Fruit fly (Drosophila melanogaster) whole organism, wandering third instar larva: Measurements from ENCODE around the gene CG7945.

Experiments used
- Abd-B ChIP-seq: fragments of >200 bp; optimal IDR thresholded peaks from 2 replicates; lab custom pipeline; 2017; ENCODE audit warnings: missing biosample characterization, missing genetic modification characterization
- lola ChIP-seq: fragments of >200 bp; optimal IDR thresholded peaks from 2 replicates; lab custom pipeline; 2017; ENCODE audit warnings: missing biosample characterization, missing genetic modification characterization
- pan ChIP-seq: fragments of >200 bp; optimal IDR thresholded peaks from 2 replicates; lab custom pipeline; 2017
- psq ChIP-seq: fragments of 200-800 bp; sonication (Bioruptor generic); optimal IDR thresholded peaks from 3 replicates; lab custom pipeline; 2017; ENCODE audit warnings: missing biosample characterization, mild to moderate bottlenecking, missing genetic modification characterization, moderate library complexity

dm6 chr3L:15532368-15533030, 8.6 kb upstream of the CG7945 start:
- TF ChIP-seq pan (lab: Kevin White, UChicago) (no peak), lola (GFP tag; lab: Kevin White, UChicago) (no peak), psq (GFP tag; lab: Kevin White, UChicago) (peak; percentile 21), Abd-B (no peak)
